Fruit fly (Drosophila melanogaster) whole organism, embryonic: ENCODE measurements around the gene CG31191.

Experiments used
- Abd-B ChIP-seq: fragments of 200-800 bp; sonication (Bioruptor generic); optimal IDR thresholded peaks from 2 replicates; lab custom pipeline; 2018; ENCODE audit warnings: missing biosample characterization, mild to moderate bottlenecking, missing genetic modification characterization, moderate library complexity
- Adf1 ChIP-seq: fragments of 200-800 bp; sonication (Bioruptor generic); IDR thresholded peaks from 2 replicates; pipeline ENCODE4 v1.3.6; 2022; ENCODE audit warnings: missing biosample characterization, missing genetic modification characterization
- Antp ChIP-seq: fragments of 200-800 bp; sonication (Bioruptor generic); optimal IDR thresholded peaks from 3 replicates; lab custom pipeline; 2016; ENCODE audit warnings: missing biosample characterization, missing genetic modification characterization
- CG11093 ChIP-seq: fragments of 200-800 bp; sonication (Bioruptor generic); IDR thresholded peaks from 3 replicates; pipeline ENCODE4 v1.3.6; 2022; ENCODE audit warnings: missing biosample characterization, missing genetic modification characterization
- CG11723 ChIP-seq: fragments of 200-800 bp; sonication (Bioruptor generic); optimal IDR thresholded peaks from 2 replicates; lab custom pipeline; 2017; ENCODE audit warnings: missing biosample characterization, mild to moderate bottlenecking, missing genetic modification characterization
- CG15269 ChIP-seq: fragments of 200-800 bp; sonication (Bioruptor generic); optimal IDR thresholded peaks from 2 replicates; lab custom pipeline; 2018; ENCODE audit warnings: missing biosample characterization, mild to moderate bottlenecking, missing genetic modification characterization, moderate library complexity
- CG1529 ChIP-seq: fragments of 200-800 bp; sonication (Bioruptor generic); optimal IDR thresholded peaks from 3 replicates; lab custom pipeline; 2018; ENCODE audit warnings: missing biosample characterization, missing genetic modification characterization
- CG17361 ChIP-seq: fragments of 200-800 bp; sonication (Bioruptor generic); IDR thresholded peaks from 3 replicates; pipeline ENCODE4 v1.3.6; 2022; ENCODE audit warnings: missing biosample characterization, missing genetic modification characterization
- CG17829 ChIP-seq: fragments of 200-800 bp; optimal IDR thresholded peaks from 2 replicates; lab custom pipeline; 2019; ENCODE audit warnings: missing biosample characterization, mild to moderate bottlenecking, missing genetic modification characterization, moderate library complexity
- CG1792 ChIP-seq: fragments of 200-800 bp; sonication (Bioruptor generic); optimal IDR thresholded peaks from 2 replicates; lab custom pipeline; 2016; ENCODE audit warnings: missing biosample characterization, missing genetic modification characterization
- CG31224 ChIP-seq: fragments of 200-800 bp; sonication (Bioruptor generic); IDR thresholded peaks from 2 replicates; pipeline ENCODE4 v1.3.6; 2022; ENCODE audit warnings: missing biosample characterization, missing genetic modification characterization
- CG34422 ChIP-seq: fragments of 200-800 bp; sonication (Bioruptor generic); IDR thresholded peaks from 3 replicates; pipeline ENCODE4 v1.3.6; 2022; ENCODE audit warnings: missing biosample characterization, missing genetic modification characterization
- CG4282 ChIP-seq: fragments of 200-800 bp; sonication (Bioruptor generic); optimal IDR thresholded peaks from 2 replicates; lab custom pipeline; 2016; ENCODE audit warnings: missing biosample characterization, missing genetic modification characterization
- CG43689 ChIP-seq: fragments of 200-800 bp; sonication (Bioruptor generic); IDR thresholded peaks from 2 replicates; pipeline ENCODE4 v1.3.6; 2022; ENCODE audit warnings: missing biosample characterization, missing genetic modification characterization
- CG4404 ChIP-seq: fragments of 200-800 bp; sonication (Bioruptor generic); IDR thresholded peaks from 2 replicates; pipeline ENCODE4 v1.3.6; 2022; ENCODE audit warnings: missing biosample characterization, missing genetic modification characterization
- CG6254 ChIP-seq: fragments of 200-800 bp; sonication (Bioruptor generic); optimal IDR thresholded peaks from 3 replicates; lab custom pipeline; 2017; ENCODE audit warnings: mild to moderate bottlenecking, missing biosample characterization, missing genetic modification reagents, missing genetic modification characterization
- CG6272 ChIP-seq: fragments of 200-800 bp; sonication (Bioruptor generic); IDR thresholded peaks from 2 replicates; pipeline ENCODE4 v1.3.6; 2022; ENCODE audit warnings: missing biosample characterization, missing genetic modification characterization
- CG6854 ChIP-seq: fragments of 200-800 bp; sonication (Bioruptor generic); optimal IDR thresholded peaks from 3 replicates; lab custom pipeline; 2017; ENCODE audit warnings: missing biosample characterization, mild to moderate bottlenecking, missing genetic modification characterization
- CG7786 ChIP-seq: fragments of 200-800 bp; sonication (Bioruptor generic); optimal IDR thresholded peaks from 2 replicates; lab custom pipeline; 2016; ENCODE audit warnings: missing biosample characterization, missing genetic modification characterization
- CG8388 ChIP-seq: fragments of 200-800 bp; sonication (Bioruptor generic); optimal IDR thresholded peaks from 2 replicates; lab custom pipeline; 2019; ENCODE audit warnings: missing biosample characterization, mild to moderate bottlenecking, missing genetic modification characterization, moderate library complexity
- Dll ChIP-seq: fragments of 200-800 bp; sonication (Bioruptor generic); IDR thresholded peaks from 4 replicates; pipeline ENCODE4 v1.3.6; 2022; ENCODE audit warnings: missing biosample characterization, missing genetic modification characterization; ENCODE audit not compliant: partially characterized antibody
- Dp ChIP-seq: fragments of 200-800 bp; sonication (Bioruptor generic); optimal IDR thresholded peaks from 2 replicates; lab custom pipeline; 2018; ENCODE audit warnings: missing biosample characterization, mild to moderate bottlenecking, missing genetic modification characterization, moderate library complexity
- Drgx ChIP-seq: fragments of 200-800 bp; sonication (Bioruptor generic); IDR thresholded peaks from 2 replicates; pipeline ENCODE4 v1.3.6; 2022; ENCODE audit warnings: missing biosample characterization, missing genetic modification characterization
- Hmr ChIP-seq: fragments of 200-800 bp; sonication (Bioruptor generic); optimal IDR thresholded peaks from 3 replicates; lab custom pipeline; 2017; ENCODE audit warnings: mild to moderate bottlenecking, missing biosample characterization, missing genetic modification reagents, missing genetic modification characterization
- Hr51 ChIP-seq, 2 experiments: fragments of 200-800 bp; sonication (Bioruptor generic); optimal IDR thresholded peaks; 2 replicates in 1 of 2; 3 replicates in 1 of 2; lab custom pipeline; 2016 to 2018; ENCODE audit warnings: missing biosample characterization in 2 of 2, missing genetic modification characterization in 2 of 2, mild to moderate bottlenecking in 1 of 2, moderate library complexity in 1 of 2
- Hsf ChIP-seq: fragments of 200-800 bp; sonication (Bioruptor generic); optimal IDR thresholded peaks from 3 replicates; lab custom pipeline; 2016; ENCODE audit warnings: missing biosample characterization, missing genetic modification characterization
- MBD-R2 ChIP-seq: fragments of 200-800 bp; sonication (Bioruptor generic); IDR thresholded peaks from 2 replicates; pipeline ENCODE4 v1.3.6; 2022; ENCODE audit warnings: missing biosample characterization, missing genetic modification characterization
- Ravus ChIP-seq: fragments of 200-800 bp; sonication (Bioruptor generic); IDR thresholded peaks from 2 replicates; pipeline ENCODE4 v1.3.6; 2022; ENCODE audit warnings: missing biosample characterization, missing genetic modification characterization
- Rx ChIP-seq: fragments of 200-800 bp; sonication (Bioruptor generic); IDR thresholded peaks from 2 replicates; pipeline ENCODE4 v1.3.6; 2022; ENCODE audit warnings: missing biosample characterization, missing genetic modification characterization
- Sry-β ChIP-seq: fragments of 200-800 bp; sonication (Bioruptor generic); optimal IDR thresholded peaks from 2 replicates; lab custom pipeline; 2018; ENCODE audit warnings: missing biosample characterization, mild to moderate bottlenecking, missing genetic modification characterization, moderate library complexity
- Trl ChIP-seq, 3 experiments: fragments of >200 bp in 2 of 3; fragments of 200-800 bp in 1 of 3; sonication (Bioruptor generic) in 1 of 3; optimal IDR thresholded peaks; 2 replicates in 1 of 3; 3 replicates in 2 of 3; lab custom pipeline; 2016 to 2017; ENCODE audit warnings: missing biosample characterization in 1 of 3, missing genetic modification characterization in 1 of 3
- ato ChIP-seq: fragments of 200-800 bp; sonication (Bioruptor generic); IDR thresholded peaks from 2 replicates; pipeline ENCODE4 v1.3.6; 2022; ENCODE audit warnings: missing biosample characterization, missing genetic modification characterization; ENCODE audit not compliant: partially characterized antibody
- crol ChIP-seq: fragments of 200-800 bp; sonication (Bioruptor generic); IDR thresholded peaks from 2 replicates; pipeline ENCODE4 v1.3.6; 2022; ENCODE audit warnings: missing biosample characterization, missing genetic modification characterization
- crp ChIP-seq, 2 experiments: fragments of 200-800 bp; sonication (Bioruptor generic); optimal IDR thresholded peaks; 2 replicates in 1 of 2; 3 replicates in 1 of 2; lab custom pipeline; 2017; ENCODE audit warnings: missing biosample characterization in 2 of 2, missing genetic modification characterization in 2 of 2, mild to moderate bottlenecking in 1 of 2, moderate library complexity in 1 of 2
- da ChIP-seq: fragments of 200-800 bp; sonication (Bioruptor generic); optimal IDR thresholded peaks from 2 replicates; lab custom pipeline; 2016; ENCODE audit warnings: missing biosample characterization, missing genetic modification characterization
- dmrt99B ChIP-seq: fragments of 200-800 bp; sonication (Bioruptor generic); optimal IDR thresholded peaks from 2 replicates; lab custom pipeline; 2018; ENCODE audit warnings: missing biosample characterization, mild to moderate bottlenecking, missing genetic modification characterization, moderate library complexity
- fd96Cb ChIP-seq: fragments of 200-800 bp; sonication (Bioruptor generic); optimal IDR thresholded peaks from 2 replicates; lab custom pipeline; 2018; ENCODE audit warnings: missing biosample characterization, mild to moderate bottlenecking, missing genetic modification characterization, moderate library complexity
- h ChIP-seq: fragments of >200 bp; optimal IDR thresholded peaks from 2 replicates; lab custom pipeline; 2017
- kah ChIP-seq: fragments of 200-800 bp; sonication (Bioruptor generic); optimal IDR thresholded peaks from 2 replicates; lab custom pipeline; 2018; ENCODE audit warnings: missing biosample characterization, mild to moderate bottlenecking, missing genetic modification characterization
- ken ChIP-seq: fragments of 200-800 bp; sonication (Bioruptor generic); IDR thresholded peaks from 3 replicates; pipeline ENCODE4 v1.3.6; 2022; ENCODE audit warnings: missing biosample characterization, missing genetic modification characterization
- mam ChIP-seq: fragments of 200-800 bp; sonication (Bioruptor generic); optimal IDR thresholded peaks from 3 replicates; lab custom pipeline; 2016; ENCODE audit warnings: missing biosample characterization, missing genetic modification characterization
- mld ChIP-seq: fragments of 200-800 bp; sonication (Bioruptor generic); IDR thresholded peaks from 3 replicates; pipeline ENCODE4 v1.3.6; 2022; ENCODE audit warnings: missing biosample characterization, missing genetic modification characterization; ENCODE audit not compliant: partially characterized antibody
- nom ChIP-seq: fragments of 200-800 bp; sonication (Bioruptor generic); optimal IDR thresholded peaks from 2 replicates; lab custom pipeline; 2017; ENCODE audit warnings: missing biosample characterization, missing genetic modification characterization, mild to moderate bottlenecking, moderate library complexity, missing genetic modification reagents
- peb ChIP-seq: fragments of 200-800 bp; sonication (Bioruptor generic); IDR thresholded peaks from 2 replicates; pipeline ENCODE4 v1.3.6; 2022; ENCODE audit warnings: missing biosample characterization, missing genetic modification characterization
- schlank ChIP-seq: fragments of 200-800 bp; sonication (Bioruptor generic); optimal IDR thresholded peaks from 2 replicates; lab custom pipeline; 2018; ENCODE audit warnings: missing biosample characterization, mild to moderate bottlenecking, missing genetic modification characterization
- seq ChIP-seq: fragments of 200-800 bp; sonication (Bioruptor generic); IDR thresholded peaks from 2 replicates; pipeline ENCODE4 v1.3.6; 2022; ENCODE audit warnings: missing biosample characterization, missing genetic modification characterization
- so ChIP-seq: fragments of 200-800 bp; sonication (Bioruptor generic); IDR thresholded peaks from 3 replicates; pipeline ENCODE4 v1.3.6; 2022; ENCODE audit warnings: missing biosample characterization, missing genetic modification characterization
- ssp ChIP-seq: fragments of 200-800 bp; sonication (Bioruptor generic); IDR thresholded peaks from 2 replicates; pipeline ENCODE4 v1.3.6; 2022; ENCODE audit warnings: missing biosample characterization, missing genetic modification characterization
- vnd ChIP-seq: fragments of 200-800 bp; sonication (Bioruptor generic); IDR thresholded peaks from 3 replicates; pipeline ENCODE4 v1.3.6; 2022; ENCODE audit warnings: missing biosample characterization, missing genetic modification characterization; ENCODE audit not compliant: partially characterized antibody
- wor ChIP-seq: fragments of 200-800 bp; sonication (Bioruptor generic); IDR thresholded peaks from 2 replicates; pipeline ENCODE4 v1.3.6; 2022; ENCODE audit warnings: missing biosample characterization, missing genetic modification characterization
- zfh2 ChIP-seq: fragments of 200-800 bp; sonication (Bioruptor generic); optimal IDR thresholded peaks from 2 replicates; lab custom pipeline; 2016; ENCODE audit warnings: missing biosample characterization, missing genetic modification characterization

CG31191 gene

DNA sequence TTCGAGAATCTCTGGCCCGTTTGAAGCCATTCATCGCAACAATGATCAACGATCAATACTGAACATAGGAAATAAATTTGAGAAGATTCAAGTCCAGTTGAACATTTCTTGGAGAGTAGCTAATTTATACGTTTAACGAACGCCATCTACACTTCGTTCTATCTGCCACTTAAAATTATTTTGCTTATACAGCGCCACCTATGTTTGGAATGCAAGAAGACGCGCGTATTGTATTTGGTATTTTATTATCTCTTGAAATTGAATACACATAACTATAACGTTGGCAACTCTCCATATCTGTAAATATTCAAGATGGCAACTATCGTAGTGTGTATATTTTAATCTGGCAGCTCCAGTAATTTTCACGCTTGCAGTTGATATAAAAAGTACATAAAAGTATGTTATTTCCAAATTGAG, 2.7 kb upstream of the CG31191 start (continued):
- TF ChIP-seq Abd-B (GFP tag; lab: Kevin White, UChicago) (peak; percentile 54), CG4282 (GFP tag; lab: Kevin White, UChicago) (no peak), CG15269 (no peak), nom (GFP tag; lab: Kevin White, UChicago) (no peak), Ravus (GFP tag; lab: Robert Waterston, UW) (no peak), CG6254 (GFP tag; lab: Kevin White, UChicago) (no peak), CG7786 (GFP tag; lab: Kevin White, UChicago) (no peak), crol (GFP tag; lab: Robert Waterston, UW) (no peak), CG1792 (GFP tag; lab: Kevin White, UChicago) (no peak), CG11093 (GFP tag; lab: Robert Waterston, UW) (no peak), Trl (optimal IDR thresholded peaks at IDR 0.05; lab: Kevin White, UChicago) (no peak), Trl (GFP tag; optimal IDR thresholded peaks at IDR 0.05; lab: Kevin White, UChicago) (peak; percentile 66), Drgx (GFP tag; lab: Robert Waterston, UW) (no peak), CG34422 (GFP tag; lab: Robert Waterston, UW) (no peak; the same call in 2 of the 3 replicates), Hmr (peak; percentile 61), Rx (GFP tag; lab: Robert Waterston, UW) (no peak), kah (GFP tag; lab: Kevin White, UChicago) (no peak), CG43689 (GFP tag; lab: Robert Waterston, UW) (no peak), CG4404 (no peak), seq (GFP tag; lab: Robert Waterston, UW) (no peak), h (lab: Kevin White, UChicago) (no peak), CG11723 (GFP tag; lab: Kevin White, UChicago) (no peak), Dp (peak; percentile 48), Hsf (GFP tag; lab: Kevin White, UChicago) (peak; percentile 46), dmrt99B (no peak), zfh2 (no peak), fd96Cb (tag; lab: Kevin White, UChicago) (no peak), CG6854 (no peak), MBD-R2 (GFP tag; lab: Robert Waterston, UW) (no peak), CG31224 (GFP tag; lab: Robert Waterston, UW) (no peak), Sry-β (GFP tag; lab: Kevin White, UChicago) (no peak), ssp (GFP tag; lab: Robert Waterston, UW) (no peak), CG17361 (GFP tag; lab: Robert Waterston, UW) (no peak), ato (GFP tag; lab: Robert Waterston, UW) (no peak), vnd (GFP tag; lab: Robert Waterston, UW) (no peak), CG17829 (tag; lab: Kevin White, UChicago) (no peak), mld (GFP tag; lab: Robert Waterston, UW) (no peak), mam (GFP tag; lab: Kevin White, UChicago) (peak; percentile 47), Adf1 (no peak), peb (GFP tag; lab: Robert Waterston, UW) (no peak), ken (GFP tag; lab: Robert Waterston, UW) (peak; percentile 49; the same call in 1 of the 3 replicates), da (no peak), so (GFP tag; lab: Robert Waterston, UW) (no peak), Hr51 (GFP tag; optimal IDR thresholded peaks at IDR 0.05; lab: Kevin White, UChicago) (peak in 1 of 2 experiments; percentile 3), Antp (GFP tag; lab: Kevin White, UChicago) (peak; percentile 39), CG6272 (no peak), schlank (tag; lab: Kevin White, UChicago) (no peak), CG8388 (GFP tag; lab: Kevin White, UChicago) (no peak), Dll (no peak), crp (GFP tag; optimal IDR thresholded peaks at IDR 0.05; lab: Kevin White, UChicago) (no peak), CG1529 (no peak), wor (GFP tag; lab: Robert Waterston, UW) (no peak)
